Worm (Caenorhabditis elegans): ENCODE results near the gene sri-4.

The sri-4 gene

ce11 chrV:722889-723288 lies 25.3 kb upstream of the sri-4 start:
- TF ChIP-seq ttx-3 (tag; optimal IDR thresholded peaks at IDR 0.05) (no peak), ref-2 (tag; optimal IDR thresholded peaks at IDR 0.05) (no peak), pros-1 (tag; optimal IDR thresholded peaks at IDR 0.05) (no peak), unc-55 (GFP tag; optimal IDR thresholded peaks at IDR 0.05) (no peak), ceh-24 (tag; optimal IDR thresholded peaks at IDR 0.05) (no peak), fax-1 (tag; optimal IDR thresholded peaks at IDR 0.05) (no peak), dmd-4 (tag; optimal IDR thresholded peaks at IDR 0.05; ENCODE audit: borderline replicate concordance) (no peak), nfya-1 (tag; optimal IDR thresholded peaks at IDR 0.05) (no peak), pag-3 (tag; optimal IDR thresholded peaks at IDR 0.05; ENCODE audit: borderline replicate concordance) (no peak), ceh-34 (tag; optimal IDR thresholded peaks at IDR 0.05) (no peak), Y22D7AL.16 (tag; optimal IDR thresholded peaks at IDR 0.05) (no peak), che-1 (tag; optimal IDR thresholded peaks at IDR 0.05) (no peak), tbx-7 (tag; optimal IDR thresholded peaks at IDR 0.05) (no peak), odd-2 (tag; optimal IDR thresholded peaks at IDR 0.05) (no peak), ceh-19 (GFP tag; optimal IDR thresholded peaks at IDR 0.05) (no peak), ceh-14 (tag; optimal IDR thresholded peaks at IDR 0.05) (no peak), C08G9.2 (tag; optimal IDR thresholded peaks at IDR 0.05) (no peak), unc-86 (tag; optimal IDR thresholded peaks at IDR 0.05) (no peak), nhr-232 (tag; optimal IDR thresholded peaks at IDR 0.05) (no peak), ztf-16 (tag; optimal IDR thresholded peaks at IDR 0.05) (no peak)

ce11 chrV:723895-724352 lies 24.2 kb upstream of the sri-4 start, which contains the start of gene fbxb-72:
fbxb-72 (minus strand) TSS chrV:723952.
- TF ChIP-seq ama-1 (optimal IDR thresholded peaks at IDR 0.05) (peak; percentile 26), pqm-1 (tag; optimal IDR thresholded peaks at IDR 0.05) (peak; percentile 3), dve-1 (tag; optimal IDR thresholded peaks at IDR 0.05) (peak; percentile 56), unc-55 (GFP tag; optimal IDR thresholded peaks at IDR 0.05) (no peak), elt-2 (tag; optimal IDR thresholded peaks at IDR 0.05) (peak; percentile 41)

ce11 chrV:724470-724890 lies 23.7 kb upstream of the sri-4 start:
- TF ChIP-seq odd-2 (tag; optimal IDR thresholded peaks at IDR 0.05) (no peak), ceh-48 (tag; optimal IDR thresholded peaks at IDR 0.05) (no peak), fax-1 (tag; optimal IDR thresholded peaks at IDR 0.05) (no peak), C38D4.7 (GFP tag; optimal IDR thresholded peaks at IDR 0.05) (no peak), sdc-2 (tag; optimal IDR thresholded peaks at IDR 0.05) (no peak), unc-42 (tag; optimal IDR thresholded peaks at IDR 0.05) (no peak), che-1 (tag; optimal IDR thresholded peaks at IDR 0.05) (no peak), C08G9.2 (tag; optimal IDR thresholded peaks at IDR 0.05) (no peak), ceh-14 (tag; optimal IDR thresholded peaks at IDR 0.05) (no peak), lin-11 (tag; optimal IDR thresholded peaks at IDR 0.05) (no peak)

- TF ChIP-seq syd-9 (tag; optimal IDR thresholded peaks at IDR 0.05) (peak; percentile 21), hlh-30 (tag; optimal IDR thresholded peaks at IDR 0.05; ENCODE audit: insufficient read depth) (no peak)
These were observed 23.0 kb upstream of the sri-4 start for ce11 chrV:724946-725806.

ce11 chrV:725807-726572 lies 22.2 kb upstream of the sri-4 start:
- TF ChIP-seq pag-3 (tag; optimal IDR thresholded peaks at IDR 0.05; ENCODE audit: borderline replicate concordance) (no peak), unc-55 (GFP tag; optimal IDR thresholded peaks at IDR 0.05) (no peak), ztf-16 (tag; optimal IDR thresholded peaks at IDR 0.05) (no peak), ceh-9 (tag; optimal IDR thresholded peaks at IDR 0.05) (no peak), ama-1 (optimal IDR thresholded peaks at IDR 0.05) (no peak)
